Fruit fly (Drosophila melanogaster): ENCODE results near the gene CG3457.

Gene CG3457

DNA sequence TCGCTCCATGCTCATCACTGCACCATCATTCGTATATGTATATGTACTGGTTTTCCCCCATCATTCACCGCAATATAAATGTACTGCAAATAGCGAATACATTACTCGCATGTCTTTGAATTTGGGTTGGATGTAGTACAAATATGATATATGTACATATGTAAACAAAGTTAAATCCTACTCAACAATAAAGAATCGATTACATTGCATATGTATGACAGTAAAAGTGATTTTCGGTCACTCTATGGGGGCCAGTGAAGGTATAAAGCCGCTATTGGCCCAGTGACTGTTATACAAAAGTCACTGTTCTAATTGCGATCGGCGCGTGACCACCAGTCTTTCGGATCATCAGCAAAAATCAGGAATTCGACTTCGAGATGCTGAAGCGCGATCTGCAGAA lies at the start of gene CG3457:
TSS of gene CG3457 (plus strand) at position 301 of the 400 bp plus-strand sequence.
- no peak for TF ChIP-seq noc (tag; optimal IDR thresholded peaks at IDR 0.05)

DNA sequence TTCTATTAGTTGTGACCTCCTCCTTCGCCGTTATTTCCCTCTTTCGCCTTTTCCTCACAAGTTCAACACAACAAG lies 49.4 kb upstream of the CG3457 start, which contains the start of gene ph-p:
TSS of gene ph-p (minus strand) at position 30 of the 75 bp plus-strand sequence.
- no peak for TF ChIP-seq noc (tag; optimal IDR thresholded peaks at IDR 0.05)

DNA sequence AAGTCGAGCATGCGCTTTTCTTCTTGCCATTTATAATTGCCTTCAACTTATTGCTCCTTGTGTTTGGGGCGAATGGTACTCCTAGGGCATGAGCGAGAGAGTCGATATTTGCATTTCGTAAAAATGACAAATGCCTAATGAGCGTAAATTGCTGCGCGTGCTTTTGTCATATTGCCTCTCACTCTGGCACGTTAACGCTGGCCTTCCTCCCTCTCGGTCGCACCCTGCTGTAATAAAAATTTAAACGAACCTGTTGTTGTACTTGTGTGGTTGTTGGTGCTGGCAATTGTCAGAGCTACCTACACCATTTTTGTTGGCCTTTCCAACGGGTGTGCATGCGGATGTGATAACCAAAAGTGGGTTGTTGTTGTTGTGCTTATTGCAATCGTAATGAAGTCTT lies 49.2 kb upstream of the CG3457 start:
- TF ChIP-seq noc (tag; optimal IDR thresholded peaks at IDR 0.05): no peak

DNA sequence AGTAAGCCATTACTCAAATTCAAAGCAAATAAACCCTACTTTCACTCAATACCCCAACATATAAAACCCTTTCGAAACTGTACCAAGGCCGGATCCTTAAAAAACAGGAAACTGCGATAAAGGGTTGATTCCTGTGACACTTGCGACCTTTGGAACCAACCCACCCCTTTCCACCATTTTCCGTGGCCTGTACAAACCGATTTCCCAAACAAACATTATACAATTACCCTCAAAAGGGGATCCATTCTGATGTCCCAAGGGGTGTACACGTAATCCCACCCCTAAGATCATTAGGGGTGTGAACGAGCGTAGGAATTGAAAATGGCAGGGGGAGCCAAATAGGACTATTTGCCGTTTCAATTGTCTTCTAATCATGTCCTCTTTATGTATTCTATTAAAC lies 48.0 kb upstream of the CG3457 start:
- no peak for TF ChIP-seq noc (tag; optimal IDR thresholded peaks at IDR 0.05)

DNA sequence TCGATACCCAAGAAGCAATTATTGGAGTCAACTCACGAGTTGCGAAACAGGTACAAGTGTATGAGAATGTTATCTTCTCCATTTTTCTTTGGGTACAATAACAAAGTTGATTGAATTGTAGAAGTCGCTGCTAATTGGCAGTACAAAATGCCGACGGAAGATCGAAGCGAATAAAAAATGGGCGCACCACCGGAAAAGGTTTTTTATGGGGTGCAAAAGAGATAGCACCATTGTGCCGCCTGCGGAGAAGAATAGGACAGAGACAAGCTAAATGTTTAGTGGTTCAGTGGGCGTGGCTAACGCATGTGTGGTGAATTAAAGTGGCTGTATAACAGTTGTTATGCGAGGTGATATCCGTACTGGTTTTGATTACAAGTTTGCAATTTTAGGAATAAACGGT lies 47.1 kb upstream of the CG3457 start:
- TF ChIP-seq noc (tag; optimal IDR thresholded peaks at IDR 0.05): no peak

DNA sequence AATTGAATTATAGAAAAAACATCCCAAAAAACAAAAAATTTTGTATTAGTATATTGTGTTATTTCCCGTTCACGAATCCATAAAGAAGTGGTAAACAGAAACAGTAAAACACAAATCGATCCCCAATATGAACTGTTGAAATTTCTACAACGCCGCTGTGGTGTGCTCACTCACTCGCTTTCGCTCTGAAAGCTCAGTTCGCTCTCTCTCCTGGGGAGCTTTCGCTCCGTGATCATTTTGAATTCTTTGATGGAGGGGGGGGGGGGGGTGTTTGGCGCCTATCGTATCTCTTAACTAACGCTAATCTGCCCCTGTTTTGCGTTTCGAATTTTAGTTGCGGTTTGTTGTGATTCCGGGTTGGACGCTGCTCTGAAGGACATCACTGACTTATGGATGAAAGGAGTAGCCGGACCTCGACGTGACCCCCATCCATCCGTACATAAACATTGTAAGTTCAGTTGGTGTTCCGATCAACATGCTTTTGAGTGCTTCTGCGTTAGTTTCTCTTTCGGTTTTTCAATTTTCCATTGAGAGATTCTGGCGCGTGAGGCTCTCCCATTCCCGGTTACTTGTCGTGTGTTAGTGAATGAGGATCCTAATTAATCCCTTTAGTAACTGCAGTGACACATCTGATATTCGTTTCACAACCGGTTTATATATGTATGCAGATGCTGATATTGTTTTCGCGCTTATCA lies 46.3 kb upstream of the CG3457 start, which contains the start of gene D2hgdh:
TSS of gene D2hgdh (plus strand) at position 331 of the 695 bp plus-strand sequence.
- no peak for TF ChIP-seq noc (tag; optimal IDR thresholded peaks at IDR 0.05)

DNA sequence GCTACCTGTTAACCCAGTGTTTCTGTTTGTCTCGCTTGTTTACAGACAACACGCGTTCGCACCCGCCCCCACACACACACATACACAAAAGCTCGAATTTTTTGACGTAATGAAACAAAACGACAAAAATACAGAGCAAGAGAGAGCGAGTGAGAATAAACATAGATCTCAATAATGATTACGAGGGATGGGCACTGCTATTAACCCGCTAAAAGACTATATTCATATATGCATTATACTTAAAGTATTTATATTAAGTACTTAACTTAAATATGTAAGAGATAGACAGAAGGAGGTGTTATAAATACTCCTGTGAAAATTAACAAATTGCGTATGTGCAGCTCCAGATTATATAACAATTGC lies 45.8 kb upstream of the CG3457 start:
- TF ChIP-seq noc (tag; optimal IDR thresholded peaks at IDR 0.05): peak; percentile 82

DNA sequence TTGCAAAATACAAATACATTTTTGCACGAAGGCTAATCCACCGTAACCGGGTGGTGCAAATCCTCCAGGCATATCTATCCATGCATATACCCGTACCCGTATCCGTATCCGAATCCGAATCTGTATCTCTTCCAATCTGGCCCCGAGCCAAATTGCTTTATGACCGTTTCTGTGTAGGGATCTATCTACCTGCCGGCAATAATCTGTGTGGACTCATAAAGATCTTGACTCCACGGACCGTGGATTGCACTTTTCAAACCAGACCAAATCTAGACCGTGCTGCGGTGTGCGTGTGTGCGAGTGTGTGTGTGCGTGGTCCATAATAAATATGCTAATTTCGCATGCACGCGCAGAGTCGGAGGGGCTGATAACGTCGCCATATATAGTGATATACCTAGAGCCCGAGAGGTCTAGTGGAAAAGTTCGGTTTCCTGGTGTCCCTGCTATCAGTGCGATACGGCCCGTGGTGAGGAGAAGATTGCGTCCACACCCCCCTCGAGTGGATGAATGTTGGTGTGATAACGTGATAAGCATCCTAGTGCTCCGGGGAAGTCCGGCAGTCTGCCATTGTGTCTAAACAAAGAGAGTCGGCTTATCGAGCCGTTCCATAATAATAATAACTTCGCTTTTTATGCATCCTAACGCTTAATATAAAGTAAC lies 45.2 kb upstream of the CG3457 start:
- TF ChIP-seq noc (tag; optimal IDR thresholded peaks at IDR 0.05): peak; percentile 8

DNA sequence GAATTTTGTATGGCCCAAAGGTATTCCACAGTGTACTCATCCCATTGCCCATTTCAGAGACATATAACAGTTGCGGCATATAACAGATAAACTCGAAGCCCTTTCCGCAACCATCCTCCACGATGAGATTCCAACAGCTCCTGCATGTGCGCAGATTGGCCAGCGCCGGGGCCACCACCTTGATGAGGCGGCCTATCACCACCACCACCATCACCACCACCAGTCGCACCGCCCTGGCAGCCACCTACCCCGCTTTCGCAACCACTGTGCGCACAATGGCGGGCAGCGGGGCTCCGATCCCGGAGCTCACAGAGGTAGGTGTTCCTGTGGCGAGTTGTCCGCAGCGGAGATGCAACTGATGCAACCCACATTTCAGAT lies 44.7 kb upstream of the CG3457 start:
- TF ChIP-seq noc (tag; optimal IDR thresholded peaks at IDR 0.05): no peak

DNA sequence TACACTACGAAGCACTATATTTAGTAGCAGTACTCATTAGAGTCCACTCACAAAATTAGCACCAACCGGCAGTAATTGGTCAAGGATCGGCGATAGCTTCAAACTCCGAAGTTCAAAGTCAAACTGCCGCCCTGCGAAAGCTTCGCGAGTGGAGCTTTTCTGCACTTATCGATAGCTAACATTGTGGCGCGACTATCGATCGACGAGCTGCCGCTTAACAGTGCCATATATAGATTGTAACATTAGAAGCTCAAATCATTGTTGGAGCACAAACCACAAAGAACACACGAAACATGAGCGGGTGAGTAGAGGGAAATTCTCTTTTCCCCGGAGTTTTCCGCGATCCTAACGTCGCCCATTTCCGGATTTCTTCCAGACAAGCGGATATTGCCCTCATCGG lies 42.5 kb upstream of the CG3457 start, which contains the start of gene Pgd:
TSS of gene Pgd (plus strand) at position 23 of the 400 bp plus-strand sequence.
- no peak for TF ChIP-seq noc (tag; optimal IDR thresholded peaks at IDR 0.05)

DNA sequence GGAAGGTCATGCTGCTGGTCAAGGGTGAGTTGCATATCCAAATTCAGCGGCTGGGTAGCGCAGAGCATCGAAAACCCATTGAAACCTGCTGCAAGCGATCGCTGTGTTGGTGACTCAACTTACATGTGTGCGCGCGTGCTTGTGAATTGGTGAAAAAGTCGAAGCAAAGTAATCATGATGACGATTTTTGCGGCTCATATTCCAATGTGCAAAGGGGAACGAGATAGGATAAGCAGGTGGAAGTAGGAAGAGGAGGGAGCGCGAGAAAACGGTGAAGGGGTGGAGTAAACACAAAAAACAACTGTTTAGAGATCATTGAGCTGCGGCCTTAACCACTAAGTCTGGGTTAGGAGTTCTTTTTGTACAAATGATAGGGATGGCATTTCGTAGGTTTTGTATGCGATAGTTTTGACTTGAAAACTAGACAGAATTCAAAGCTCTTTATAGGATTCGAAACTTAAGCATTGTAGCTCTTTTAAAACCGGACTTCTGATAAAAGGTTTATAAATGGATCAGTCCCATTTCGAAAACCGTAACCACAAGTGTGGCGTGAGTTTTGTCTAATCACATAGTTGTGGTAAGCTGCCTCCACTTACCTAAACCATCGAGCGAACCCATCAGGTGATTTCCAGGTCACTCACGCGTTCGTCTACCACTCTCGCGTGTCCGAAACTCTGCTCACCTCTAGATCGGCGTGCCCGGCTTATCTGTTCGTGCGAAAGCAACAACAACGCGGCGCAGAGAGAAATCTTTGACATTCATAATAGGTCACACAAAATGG lies 41.7 kb upstream of the CG3457 start:
- TF ChIP-seq noc (tag; optimal IDR thresholded peaks at IDR 0.05): peak; percentile 68

DNA sequence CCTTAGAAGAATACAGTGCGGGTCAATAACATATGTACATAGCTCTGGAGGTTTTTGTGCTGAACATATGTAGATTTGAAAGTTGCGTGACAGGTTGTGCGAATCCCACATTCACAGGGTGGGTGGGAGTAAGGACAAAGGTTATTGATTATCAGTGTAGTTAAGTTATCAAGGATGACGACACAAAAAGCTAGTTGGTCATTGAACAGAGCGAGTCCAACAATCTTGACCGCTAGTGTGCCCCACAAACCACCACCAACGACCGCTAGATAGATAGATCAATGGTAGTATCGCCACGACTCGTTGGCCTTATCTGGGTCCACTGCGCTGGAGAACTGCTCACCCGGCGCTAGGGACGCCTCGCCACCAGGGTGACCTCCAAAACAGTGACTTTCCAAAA lies 41.0 kb upstream of the CG3457 start:
- TF ChIP-seq noc (tag; optimal IDR thresholded peaks at IDR 0.05): no peak

DNA sequence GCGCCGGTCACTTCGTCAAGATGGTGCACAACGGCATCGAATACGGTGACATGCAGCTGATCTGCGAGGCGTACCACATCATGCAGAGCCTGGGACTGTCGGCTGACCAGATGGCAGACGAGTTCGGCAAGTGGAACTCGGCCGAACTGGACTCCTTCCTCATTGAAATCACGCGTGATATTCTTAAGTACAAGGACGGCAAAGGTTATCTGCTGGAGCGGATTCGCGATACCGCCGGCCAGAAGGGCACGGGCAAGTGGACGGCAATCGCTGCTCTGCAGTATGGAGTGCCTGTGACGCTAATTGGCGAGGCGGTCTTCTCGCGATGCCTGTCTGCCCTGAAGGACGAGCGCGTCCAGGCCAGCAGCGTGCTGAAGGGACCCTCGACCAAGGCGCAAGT lies 40.1 kb upstream of the CG3457 start:
- TF ChIP-seq noc (tag; optimal IDR thresholded peaks at IDR 0.05): no peak

DNA sequence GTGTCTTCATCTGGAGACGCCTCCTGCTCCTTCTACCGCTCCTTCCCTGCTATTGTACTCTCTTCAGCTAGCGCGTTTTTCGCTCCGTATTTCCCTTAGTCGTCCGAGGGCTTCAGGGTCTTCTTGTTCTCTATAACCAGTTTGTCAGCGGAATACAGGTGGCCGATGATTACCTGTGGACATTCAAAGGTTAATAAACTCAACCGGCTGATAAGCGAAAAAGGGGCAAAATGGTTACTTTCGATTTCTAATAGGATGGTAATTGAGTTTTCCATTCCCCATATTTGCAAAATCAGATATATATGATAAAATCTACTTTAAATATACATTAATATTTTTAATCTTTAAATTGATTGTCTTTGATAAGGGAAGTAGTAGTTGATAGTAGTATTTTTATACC lies 38.9 kb upstream of the CG3457 start:
- no peak for TF ChIP-seq noc (tag; optimal IDR thresholded peaks at IDR 0.05)

DNA sequence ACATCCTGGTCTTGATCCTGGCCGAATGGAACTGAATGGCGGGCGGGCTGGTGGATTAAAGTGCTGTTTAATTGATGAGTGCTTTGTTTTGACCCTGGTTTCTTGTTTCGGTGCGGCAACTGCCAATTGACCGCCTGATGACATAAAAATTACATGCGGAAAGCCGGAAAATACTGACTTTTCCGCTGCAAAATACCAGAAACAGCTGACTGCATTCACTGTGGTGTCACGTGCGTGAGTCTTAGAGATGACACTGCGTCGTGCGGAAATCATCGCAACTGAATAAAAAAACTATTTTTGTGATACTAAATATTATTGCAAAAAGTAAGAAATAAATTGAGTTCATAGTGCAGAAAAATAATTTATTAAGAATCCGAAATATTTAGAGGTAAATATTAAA lies 38.1 kb upstream of the CG3457 start, which contains the start of gene bcn92:
TSS of gene bcn92 (minus strand) at position 170 of the 400 bp plus-strand sequence.
- peak; percentile 3 for TF ChIP-seq noc (tag; optimal IDR thresholded peaks at IDR 0.05)

DNA sequence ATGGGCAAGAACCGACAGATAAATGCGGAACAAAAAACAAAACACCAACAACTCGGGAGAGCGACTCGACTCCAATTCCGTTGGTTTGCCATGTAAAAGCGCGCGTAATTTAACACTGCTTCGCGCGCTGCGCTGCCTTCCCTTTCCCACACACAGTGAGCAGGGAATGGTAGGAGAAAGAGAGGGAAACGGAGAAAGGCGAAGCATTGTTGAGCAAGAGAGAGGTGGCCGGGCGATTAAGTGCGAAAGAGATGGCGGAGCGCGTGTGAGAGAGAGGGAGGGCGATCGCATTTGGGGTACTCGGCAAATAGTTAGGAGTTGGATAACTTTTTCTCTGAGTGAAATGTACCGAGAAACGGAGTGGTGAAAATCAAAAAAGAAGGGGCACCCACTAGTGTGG lies 31.8 kb upstream of the CG3457 start:
- TF ChIP-seq noc (tag; optimal IDR thresholded peaks at IDR 0.05): no peak

DNA sequence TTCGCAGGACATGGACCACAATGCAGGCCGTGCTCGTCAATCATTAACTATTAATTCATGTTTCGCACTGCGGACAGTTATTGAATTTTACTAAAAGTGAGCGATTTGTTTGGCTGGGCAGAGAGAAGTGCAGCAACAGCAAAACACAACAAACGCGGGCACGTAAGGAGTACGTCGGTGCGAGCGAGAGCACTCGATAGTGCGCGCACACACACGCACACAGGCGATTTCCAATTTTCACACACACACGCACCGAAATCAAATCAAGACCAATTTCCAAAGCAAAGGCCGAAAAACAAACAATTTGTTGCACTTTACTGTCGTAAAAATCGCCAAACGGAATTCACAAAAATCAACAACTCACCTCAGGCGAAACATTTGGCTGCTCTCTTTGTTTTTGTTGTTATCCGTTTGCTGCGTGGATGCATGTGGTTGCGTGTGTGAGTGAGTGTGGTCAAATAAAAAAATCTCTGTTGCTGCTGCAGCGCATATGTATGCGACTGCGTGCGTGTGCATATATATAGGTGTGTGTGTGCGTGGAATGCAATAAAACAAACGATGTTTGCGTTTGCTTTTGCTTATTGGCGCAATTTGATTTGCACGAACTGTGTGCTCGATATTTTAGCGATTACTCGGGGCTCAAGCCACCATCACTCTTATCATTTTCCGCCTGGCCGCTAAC lies 29.6 kb upstream of the CG3457 start:
- TF ChIP-seq noc (tag; optimal IDR thresholded peaks at IDR 0.05): no peak
